Worm (Caenorhabditis elegans) whole organism, L4 larva: ENCODE measurements around the gene brap-2.

Experiments
- F10B5.3 ChIP-seq: sonication (generic microtip); optimal IDR thresholded peaks from 2 replicates; lab custom pipeline; 2016; ENCODE audit warnings: mild to moderate bottlenecking, missing genetic modification characterization, missing compliant biosample characterization
- egl-27 ChIP-seq: sonication (generic microtip); optimal IDR thresholded peaks from 3 replicates; lab custom pipeline; 2017; ENCODE audit warnings: missing biosample characterization, missing genetic modification reagents, missing genetic modification characterization
- fkh-10 ChIP-seq: fragments of 150-350 bp; optimal IDR thresholded peaks from 2 replicates; lab custom pipeline; 2014; ENCODE audit warnings: missing biosample characterization, missing genetic modification reagents, missing genetic modification characterization
- lin-13 ChIP-seq: fragments of 150-350 bp; optimal IDR thresholded peaks from 2 replicates; lab custom pipeline; 2014; ENCODE audit warnings: missing biosample characterization, missing genetic modification reagents, missing genetic modification characterization
- lin-15B ChIP-seq: fragments of 150-350 bp; sonication (generic microtip); optimal IDR thresholded peaks from 3 replicates; lab custom pipeline; 2014; ENCODE audit warnings: missing biosample characterization, missing genetic modification characterization
- lir-3 ChIP-seq: sonication (generic microtip); optimal IDR thresholded peaks from 2 replicates; lab custom pipeline; 2016; ENCODE audit warnings: mild to moderate bottlenecking, missing genetic modification characterization, missing compliant biosample characterization
- mdl-1 ChIP-seq, 2 experiments: fragments of 150-350 bp in 1 of 2; sonication (generic microtip) in 1 of 2; optimal IDR thresholded peaks; 2 replicates each; lab custom pipeline; 2014 to 2017; ENCODE audit warnings: missing biosample characterization in 2 of 2, missing genetic modification characterization in 2 of 2
- pqm-1 ChIP-seq: sonication (generic microtip); optimal IDR thresholded peaks from 2 replicates; lab custom pipeline; 2017; ENCODE audit warnings: missing biosample characterization, missing genetic modification characterization
- saeg-2 ChIP-seq: fragments of 200-800 bp; sonication (Bioruptor generic); IDR thresholded peaks from 2 replicates; pipeline ENCODE4 v1.3.6; 2022; ENCODE audit warnings: missing genetic modification reagents, missing genetic modification characterization, missing compliant biosample characterization
- spr-3 ChIP-seq: fragments of 200-800 bp; sonication (Bioruptor generic); optimal IDR thresholded peaks from 2 replicates; lab custom pipeline; 2018; ENCODE audit warnings: mild to moderate bottlenecking, missing genetic modification characterization, missing compliant biosample characterization
- zag-1 ChIP-seq: fragments of 150-350 bp; optimal IDR thresholded peaks from 2 replicates; lab custom pipeline; 2014; ENCODE audit warnings: missing biosample characterization, missing genetic modification characterization

ce11 chrII:5341573-5341972, 51.4 kb downstream of the brap-2 start:
- TF ChIP-seq lir-3 (tag; lab: Kevin White, UChicago), result no peak
- no peak for TF ChIP-seq pqm-1 (tag; lab: Kevin White, UChicago)
- no peak for TF ChIP-seq mdl-1 (tag; optimal IDR thresholded peaks at IDR 0.05; lab: Kevin White, UChicago)
- no peak for TF ChIP-seq F10B5.3 (tag; lab: Kevin White, UChicago)
- no peak for TF ChIP-seq saeg-2 (GFP tag; lab: Robert Waterston, UW)
- TF ChIP-seq lin-15B (tag; lab: Kevin White, UChicago), result no peak
- no peak for TF ChIP-seq egl-27 (tag; lab: Kevin White, UChicago)
- no peak for TF ChIP-seq spr-3 (GFP tag; lab: Kevin White, UChicago)
- TF ChIP-seq zag-1 (tag; lab: Kevin White, UChicago), result no peak
- TF ChIP-seq fkh-10 (GFP tag; lab: Kevin White, UChicago), result no peak
- no peak for TF ChIP-seq lin-13 (GFP tag; lab: Kevin White, UChicago)
